Worm (Caenorhabditis elegans): Measurements from ENCODE around the gene ZK1307.8.

The ZK1307.8 gene

ce11 chrII:9619995-9620535, 4.3 kb upstream of the ZK1307.8 start (continued):
- TF ChIP-seq tra-1 (GFP tag; IDR thresholded peaks at IDR 0.05): no peak
- TF ChIP-seq arid-1 (GFP tag; conservative IDR thresholded peaks at IDR 0.05): no peak
- peak; percentile 66 for TF ChIP-seq nhr-28 (tag; optimal IDR thresholded peaks at IDR 0.05)
- TF ChIP-seq ces-1 (GFP tag; optimal IDR thresholded peaks at IDR 0.05): no peak
- TF ChIP-seq lsy-2 (tag; optimal IDR thresholded peaks at IDR 0.05): peak in 1 of 2 experiments; percentile 9
- TF ChIP-seq unc-39 (tag; optimal IDR thresholded peaks at IDR 0.05): no peak
- TF ChIP-seq dpl-1 (GFP tag; optimal IDR thresholded peaks at IDR 0.05): no peak
- TF ChIP-seq nhr-237 (tag; optimal IDR thresholded peaks at IDR 0.05): no peak
- TF ChIP-seq zfp-2 (tag; optimal IDR thresholded peaks at IDR 0.05): no peak
- peak; percentile 6 for TF ChIP-seq ama-1 (optimal IDR thresholded peaks at IDR 0.05)
- no peak for TF ChIP-seq nhr-102 (tag; optimal IDR thresholded peaks at IDR 0.05)
- TF ChIP-seq dmd-8 (GFP tag; IDR thresholded peaks at IDR 0.05): no peak
- TF ChIP-seq lin-1 (GFP tag; IDR thresholded peaks at IDR 0.05): no peak
- no peak for TF ChIP-seq mxl-2 (GFP tag; conservative IDR thresholded peaks at IDR 0.05)
- TF ChIP-seq zfp-3 (GFP tag; conservative IDR thresholded peaks at IDR 0.05): no peak
- TF ChIP-seq ZK546.5 (tag; optimal IDR thresholded peaks at IDR 0.05): no peak
- peak; percentile 3 for TF ChIP-seq dve-1 (tag; optimal IDR thresholded peaks at IDR 0.05; ENCODE audit: insufficient read depth)
- TF ChIP-seq F44E2.7 (GFP tag; IDR thresholded peaks at IDR 0.05): no peak
- no peak for TF ChIP-seq vab-7 (GFP tag; IDR thresholded peaks at IDR 0.05)
- no peak for TF ChIP-seq F49E8.2 (tag; optimal IDR thresholded peaks at IDR 0.05; ENCODE audit: borderline replicate concordance)
- TF ChIP-seq nhr-48 (tag; optimal IDR thresholded peaks at IDR 0.05): peak; percentile 35
- no peak for TF ChIP-seq ceh-20 (GFP tag; IDR thresholded peaks at IDR 0.05)
- TF ChIP-seq nhr-111 (GFP tag; optimal IDR thresholded peaks at IDR 0.05): no peak
- peak; percentile 14 for TF ChIP-seq zip-2 (tag; optimal IDR thresholded peaks at IDR 0.05)
- no peak for TF ChIP-seq saeg-2 (GFP tag; IDR thresholded peaks at IDR 0.05)
- TF ChIP-seq tag-97 (GFP tag; IDR thresholded peaks at IDR 0.05): no peak
- TF ChIP-seq lin-38 (GFP tag; IDR thresholded peaks at IDR 0.05): peak; percentile 7; the same call in 1 of the 2 replicates
- peak; percentile 75 for TF ChIP-seq hlh-11 (tag; optimal IDR thresholded peaks at IDR 0.05)
- no peak for TF ChIP-seq dmd-9 (GFP tag; IDR thresholded peaks at IDR 0.05)

ce11 chrII:9620616-9621015, 3.8 kb upstream of the ZK1307.8 start:
- no peak for TF ChIP-seq lim-7 (GFP tag; IDR thresholded peaks at IDR 0.05)
- no peak for TF ChIP-seq unc-62 (GFP tag; optimal IDR thresholded peaks at IDR 0.05 in 1 of 2)
- TF ChIP-seq unc-62 (tag; optimal IDR thresholded peaks at IDR 0.05): no peak
- TF ChIP-seq vab-7 (GFP tag; IDR thresholded peaks at IDR 0.05): no peak
- no peak for TF ChIP-seq spr-1 (tag; optimal IDR thresholded peaks at IDR 0.05)
- no peak for TF ChIP-seq unc-130 (GFP tag; optimal IDR thresholded peaks at IDR 0.05)
- TF ChIP-seq ceh-62 (tag; optimal IDR thresholded peaks at IDR 0.05): no peak
- no peak for TF ChIP-seq nhr-48 (tag; optimal IDR thresholded peaks at IDR 0.05)
- TF ChIP-seq Y48G9A.11 (GFP tag; IDR thresholded peaks at IDR 0.05): no peak
- TF ChIP-seq nhr-102 (tag; optimal IDR thresholded peaks at IDR 0.05): peak; percentile 12
- no peak for TF ChIP-seq mxl-3 (GFP tag; optimal IDR thresholded peaks at IDR 0.05)
- TF ChIP-seq egl-27 (tag; optimal IDR thresholded peaks at IDR 0.05): no peak
- TF ChIP-seq pqm-1 (tag; optimal IDR thresholded peaks at IDR 0.05): no peak
- TF ChIP-seq ctbp-1 (GFP tag; IDR thresholded peaks at IDR 0.05): no peak
- no peak for TF ChIP-seq nhr-25 (tag; optimal IDR thresholded peaks at IDR 0.05; ENCODE audit: borderline replicate concordance, insufficient read depth)
- TF ChIP-seq aha-1 (tag): no peak
- no peak for TF ChIP-seq pha-4 (GFP tag; IDR thresholded peaks at IDR 0.05)
- no peak for TF ChIP-seq pha-4 (tag; optimal IDR thresholded peaks at IDR 0.05)
- TF ChIP-seq hif-1 (tag; optimal IDR thresholded peaks at IDR 0.05): no peak
- TF ChIP-seq lir-3 (tag; optimal IDR thresholded peaks at IDR 0.05): no peak
- TF ChIP-seq php-3 (GFP tag; IDR thresholded peaks at IDR 0.05): peak; percentile 76
- TF ChIP-seq egl-43 (GFP tag; IDR thresholded peaks at IDR 0.05): no peak
- no peak for TF ChIP-seq Y5F2A.4 (GFP tag; optimal IDR thresholded peaks at IDR 0.05)
- TF ChIP-seq cey-2 (tag; optimal IDR thresholded peaks at IDR 0.05; ENCODE audit: borderline replicate concordance, insufficient read depth): no peak
- TF ChIP-seq R02D3.7 (tag; optimal IDR thresholded peaks at IDR 0.05): no peak
- no peak for TF ChIP-seq nhr-28 (tag; optimal IDR thresholded peaks at IDR 0.05)
- no peak for TF ChIP-seq zip-11 (GFP tag; IDR thresholded peaks at IDR 0.05)

Data from whole organism, L4 larva.